Worm (Caenorhabditis elegans) whole organism, L4 larva: ENCODE data around the gene irk-2.

Experiments used
- F26F4.8 ChIP-seq: fragments of 200-800 bp; sonication (Bioruptor generic); conservative IDR thresholded peaks from 2 replicates; pipeline ENCODE4 v1.3.6; 2022; ENCODE audit warnings: missing genetic modification characterization, missing compliant biosample characterization
- R02D3.7 ChIP-seq: fragments of 150-350 bp; sonication (generic microtip); optimal IDR thresholded peaks from 3 replicates; lab custom pipeline; 2014; ENCODE audit warnings: missing biosample characterization, missing genetic modification characterization
- T20F7.1 ChIP-seq: fragments of 200-800 bp; sonication (Bioruptor generic); optimal IDR thresholded peaks from 2 replicates; lab custom pipeline; 2018; ENCODE audit warnings: mild to moderate bottlenecking, missing genetic modification characterization, missing compliant biosample characterization
- Y105C5A.15 ChIP-seq: fragments of 200-800 bp; sonication (Bioruptor generic); IDR thresholded peaks from 2 replicates; pipeline ENCODE4 v1.3.6; 2022; ENCODE audit warnings: missing genetic modification characterization, missing compliant biosample characterization
- Y48G9A.11 ChIP-seq: fragments of 200-800 bp; sonication (Bioruptor generic); IDR thresholded peaks from 2 replicates; pipeline ENCODE4 v1.3.6; 2022; ENCODE audit warnings: missing genetic modification reagents, missing genetic modification characterization, missing compliant biosample characterization
- Y5F2A.4 ChIP-seq: fragments of 200-800 bp; sonication (Bioruptor generic); optimal IDR thresholded peaks from 2 replicates; lab custom pipeline; 2018; ENCODE audit warnings: mild to moderate bottlenecking, missing genetic modification characterization, missing compliant biosample characterization
- attf-4 ChIP-seq: sonication (generic microtip); optimal IDR thresholded peaks from 3 replicates; lab custom pipeline; 2017; ENCODE audit warnings: missing biosample characterization, missing genetic modification characterization
- cey-2 ChIP-seq: sonication (generic microtip); optimal IDR thresholded peaks from 3 replicates; lab custom pipeline; 2017; ENCODE audit warnings: missing genetic modification characterization, mild to moderate bottlenecking, missing compliant biosample characterization, antibody characterized with exemption, borderline replicate concordance; ENCODE audit not compliant: insufficient read depth
- ctbp-1 ChIP-seq: fragments of 200-800 bp; sonication (Bioruptor generic); IDR thresholded peaks from 2 replicates; pipeline ENCODE4 v1.3.6; 2022; ENCODE audit warnings: missing genetic modification reagents, missing genetic modification characterization, missing compliant biosample characterization
- daf-12 ChIP-seq: fragments of 150-350 bp; optimal IDR thresholded peaks from 2 replicates; lab custom pipeline; 2014; ENCODE audit warnings: missing biosample characterization, missing genetic modification reagents, missing genetic modification characterization
- dmd-9 ChIP-seq: fragments of 200-800 bp; sonication (Bioruptor generic); IDR thresholded peaks from 2 replicates; pipeline ENCODE4 v1.3.6; 2022; ENCODE audit warnings: missing genetic modification reagents, missing genetic modification characterization, missing compliant biosample characterization
- duxl-1 ChIP-seq: sonication (generic microtip); optimal IDR thresholded peaks from 2 replicates; lab custom pipeline; 2016; ENCODE audit warnings: mild to moderate bottlenecking, missing genetic modification characterization, moderate library complexity, missing compliant biosample characterization; ENCODE audit not compliant: poor library complexity
- fkh-10 ChIP-seq: fragments of 150-350 bp; optimal IDR thresholded peaks from 2 replicates; lab custom pipeline; 2014; ENCODE audit warnings: missing biosample characterization, missing genetic modification reagents, missing genetic modification characterization
- fos-1 ChIP-seq: fragments of 150-350 bp; optimal IDR thresholded peaks from 2 replicates; lab custom pipeline; 2014; ENCODE audit warnings: missing biosample characterization, missing genetic modification characterization
- gei-8 ChIP-seq: fragments of 200-800 bp; sonication (Bioruptor generic); optimal IDR thresholded peaks from 2 replicates; lab custom pipeline; 2018; ENCODE audit warnings: mild to moderate bottlenecking, missing genetic modification characterization, missing compliant biosample characterization
- hif-1 ChIP-seq, 2 experiments: sonication (generic microtip); optimal IDR thresholded peaks; 2 replicates each; lab custom pipeline; 2016 to 2017; ENCODE audit warnings: missing compliant biosample characterization in 2 of 2, missing genetic modification characterization in 2 of 2, missing genetic modification reagents in 2 of 2, missing genotype in 2 of 2, mild to moderate bottlenecking in 1 of 2
- hmg-1.1 ChIP-seq: fragments of 200-800 bp; sonication (Bioruptor generic); IDR thresholded peaks from 2 replicates; pipeline ENCODE4 v1.3.6; 2022; ENCODE audit warnings: missing genetic modification reagents, missing genetic modification characterization, missing compliant biosample characterization
- jun-1 ChIP-seq: fragments of 150-350 bp; optimal IDR thresholded peaks from 2 replicates; lab custom pipeline; 2014; ENCODE audit warnings: missing biosample characterization, missing genetic modification reagents, missing genetic modification characterization
- lim-7 ChIP-seq: fragments of 200-800 bp; sonication (Bioruptor generic); IDR thresholded peaks from 2 replicates; pipeline ENCODE4 v1.3.6; 2022; ENCODE audit warnings: missing genetic modification characterization, missing compliant biosample characterization
- lin-29 ChIP-seq: fragments of 200-800 bp; sonication (Bioruptor generic); IDR thresholded peaks from 2 replicates; pipeline ENCODE4 v1.3.6; 2022; ENCODE audit warnings: missing genetic modification reagents, missing genetic modification characterization, missing compliant biosample characterization
- lir-3 ChIP-seq: sonication (generic microtip); optimal IDR thresholded peaks from 2 replicates; lab custom pipeline; 2016; ENCODE audit warnings: mild to moderate bottlenecking, missing genetic modification characterization, missing compliant biosample characterization
- madf-9 ChIP-seq: fragments of 200-800 bp; sonication (Bioruptor generic); conservative IDR thresholded peaks from 2 replicates; pipeline ENCODE4 v1.3.6; 2022; ENCODE audit warnings: missing genetic modification reagents, missing genetic modification characterization, missing compliant biosample characterization
- mes-2 ChIP-seq: sonication (generic microtip); optimal IDR thresholded peaks from 2 replicates; lab custom pipeline; 2016; ENCODE audit warnings: missing genotype, mild to moderate bottlenecking, missing genetic modification characterization, missing compliant biosample characterization; ENCODE audit not compliant: poor library complexity, severe bottlenecking
- mxl-2 ChIP-seq: fragments of 200-800 bp; sonication (Bioruptor generic); conservative IDR thresholded peaks from 2 replicates; pipeline ENCODE4 v1.3.6; 2022; ENCODE audit warnings: missing genetic modification reagents, missing genetic modification characterization, missing compliant biosample characterization
- nhr-237 ChIP-seq: sonication (generic microtip); optimal IDR thresholded peaks from 2 replicates; lab custom pipeline; 2017; ENCODE audit warnings: missing biosample characterization, missing genetic modification characterization
- nhr-25 ChIP-seq: sonication (generic microtip); optimal IDR thresholded peaks from 2 replicates; lab custom pipeline; 2017; ENCODE audit warnings: missing genetic modification characterization, mild to moderate bottlenecking, missing compliant biosample characterization, antibody characterized with exemption, moderate library complexity, borderline replicate concordance; ENCODE audit not compliant: insufficient read depth
- nhr-28 ChIP-seq: fragments of 150-350 bp; optimal IDR thresholded peaks from 2 replicates; lab custom pipeline; 2014; ENCODE audit warnings: missing biosample characterization, missing genetic modification characterization
- nhr-48 ChIP-seq: sonication (generic microtip); optimal IDR thresholded peaks from 2 replicates; lab custom pipeline; 2016; ENCODE audit warnings: mild to moderate bottlenecking, missing genetic modification characterization, missing compliant biosample characterization
- nhr-6 ChIP-seq: fragments of 150-350 bp; optimal IDR thresholded peaks from 2 replicates; lab custom pipeline; 2014; ENCODE audit warnings: missing biosample characterization, missing genetic modification characterization
- nhr-77 ChIP-seq: fragments of 150-350 bp; optimal IDR thresholded peaks from 2 replicates; lab custom pipeline; 2014; ENCODE audit warnings: missing biosample characterization, missing genetic modification characterization
- pha-4 ChIP-seq, 2 experiments: fragments of 150-350 bp in 1 of 2; fragments of 200-800 bp in 1 of 2; sonication (Bioruptor generic) in 1 of 2; IDR thresholded peaks in 1 of 2; optimal IDR thresholded peaks in 1 of 2; 2 replicates each; pipeline versions ENCODE4 v1.3.6 to Lab custom; 2014 to 2022; ENCODE audit warnings: missing genetic modification characterization in 2 of 2, missing genetic modification reagents in 2 of 2, missing biosample characterization in 1 of 2, missing compliant biosample characterization in 1 of 2
- php-3 ChIP-seq: fragments of 200-800 bp; sonication (Bioruptor generic); IDR thresholded peaks from 2 replicates; pipeline ENCODE4 v1.3.6; 2022; ENCODE audit warnings: missing genetic modification reagents, missing genetic modification characterization, missing compliant biosample characterization
- pqm-1 ChIP-seq: sonication (generic microtip); optimal IDR thresholded peaks from 2 replicates; lab custom pipeline; 2017; ENCODE audit warnings: missing biosample characterization, missing genetic modification characterization
- sdz-12 ChIP-seq: fragments of 200-800 bp; sonication (Bioruptor generic); optimal IDR thresholded peaks from 2 replicates; lab custom pipeline; 2018; ENCODE audit warnings: mild to moderate bottlenecking, missing genetic modification characterization, missing compliant biosample characterization
- skn-1 ChIP-seq: fragments of 150-350 bp; optimal IDR thresholded peaks from 2 replicates; lab custom pipeline; 2014; ENCODE audit warnings: missing biosample characterization, missing genetic modification characterization
- snpc-4 ChIP-seq: fragments of 150-350 bp; optimal IDR thresholded peaks from 2 replicates; lab custom pipeline; 2014; ENCODE audit warnings: missing biosample characterization, missing genetic modification characterization
- spr-1 ChIP-seq: sonication (generic microtip); optimal IDR thresholded peaks from 2 replicates; lab custom pipeline; 2016; ENCODE audit warnings: mild to moderate bottlenecking, missing genetic modification characterization, missing compliant biosample characterization
- tag-97 ChIP-seq: fragments of 200-800 bp; sonication (Bioruptor generic); IDR thresholded peaks from 2 replicates; pipeline ENCODE4 v1.3.6; 2022; ENCODE audit warnings: missing genetic modification characterization, missing compliant biosample characterization
- unc-130 ChIP-seq: sonication (generic microtip); optimal IDR thresholded peaks from 2 replicates; lab custom pipeline; 2016; ENCODE audit warnings: missing genetic modification reagents, missing genetic modification characterization, missing compliant biosample characterization
- vab-7 ChIP-seq: fragments of 200-800 bp; sonication (Bioruptor generic); IDR thresholded peaks from 2 replicates; pipeline ENCODE4 v1.3.6; 2022; ENCODE audit warnings: missing genetic modification reagents, missing genetic modification characterization, missing compliant biosample characterization
- zfp-2 ChIP-seq: sonication (generic microtip); optimal IDR thresholded peaks from 2 replicates; lab custom pipeline; 2016; ENCODE audit warnings: mild to moderate bottlenecking, missing genetic modification characterization, missing compliant biosample characterization
- zfp-3 ChIP-seq: fragments of 200-800 bp; sonication (Bioruptor generic); conservative IDR thresholded peaks from 2 replicates; pipeline ENCODE4 v1.3.6; 2022; ENCODE audit warnings: missing genetic modification reagents, missing genetic modification characterization, missing compliant biosample characterization
- ztf-11 ChIP-seq: fragments of 150-350 bp; optimal IDR thresholded peaks from 2 replicates; lab custom pipeline; 2014; ENCODE audit warnings: missing biosample characterization, missing genetic modification characterization

irk-2 gene

DNA sequence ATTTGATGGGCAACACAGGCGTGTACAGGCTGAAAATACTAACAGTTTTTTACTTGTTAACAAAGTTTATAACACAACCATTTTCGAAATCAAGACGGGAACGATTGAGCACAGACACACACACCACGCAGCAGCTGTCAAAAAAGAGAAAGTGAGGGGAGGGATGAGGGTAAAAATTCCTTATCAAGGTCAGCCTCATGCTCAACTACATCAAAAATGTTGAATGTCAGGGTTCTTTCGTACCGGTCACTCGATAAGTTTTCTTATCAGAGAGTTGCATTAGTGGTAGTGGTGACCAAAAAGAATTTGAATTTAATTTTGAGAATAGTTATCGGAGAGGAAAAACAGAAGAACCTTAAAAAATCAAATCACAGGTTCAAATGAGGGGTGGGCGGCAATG, 43.7 kb downstream of the irk-2 start, which contains the start of gene T19D7.6 (continued):
- no peak for TF ChIP-seq cey-2
- no peak for TF ChIP-seq zfp-2 (tag; lab: Kevin White, UChicago)
- TF ChIP-seq spr-1 (tag; lab: Kevin White, UChicago), result no peak
- no peak for TF ChIP-seq nhr-25 (tag; lab: Kevin White, UChicago)
- TF ChIP-seq duxl-1 (tag; lab: Kevin White, UChicago), result no peak
- no peak for TF ChIP-seq zfp-3 (GFP tag; lab: Robert Waterston, UW)
- TF ChIP-seq hif-1 (tag; optimal IDR thresholded peaks at IDR 0.05; lab: Kevin White, UChicago), result no peak
- no peak for TF ChIP-seq gei-8
- no peak for TF ChIP-seq vab-7 (GFP tag; lab: Robert Waterston, UW)
- no peak for TF ChIP-seq daf-12 (tag; lab: Kevin White, UChicago)
- TF ChIP-seq pqm-1, result peak; percentile 43
- TF ChIP-seq hmg-1.1 (GFP tag; lab: Robert Waterston, UW), result no peak
- peak; percentile 76 for TF ChIP-seq nhr-28
- no peak for TF ChIP-seq tag-97
- TF ChIP-seq lim-7, result no peak
- TF ChIP-seq ctbp-1 (GFP tag; lab: Robert Waterston, UW), result no peak
- no peak for TF ChIP-seq F26F4.8 (GFP tag; lab: Robert Waterston, UW)
- TF ChIP-seq R02D3.7 (tag; lab: Kevin White, UChicago), result no peak
- TF ChIP-seq sdz-12 (GFP tag; lab: Kevin White, UChicago), result no peak
- no peak for TF ChIP-seq php-3
- no peak for TF ChIP-seq skn-1
- no peak for TF ChIP-seq nhr-237 (tag; lab: Kevin White, UChicago)
- no peak for TF ChIP-seq fos-1 (tag; lab: Kevin White, UChicago)
- no peak for TF ChIP-seq fkh-10
- TF ChIP-seq Y48G9A.11 (GFP tag; lab: Robert Waterston, UW), result no peak
- no peak for TF ChIP-seq unc-130 (GFP tag; lab: Kevin White, UChicago)
- TF ChIP-seq mxl-2 (GFP tag; lab: Robert Waterston, UW), result no peak
- peak; percentile 10 for TF ChIP-seq nhr-6 (tag; lab: Kevin White, UChicago)
- no peak for TF ChIP-seq jun-1
- no peak for TF ChIP-seq pha-4 (GFP tag; IDR thresholded peaks at IDR 0.05; lab: Robert Waterston, UW)
- no peak for TF ChIP-seq pha-4 (tag; optimal IDR thresholded peaks at IDR 0.05; lab: Kevin White, UChicago)
- TF ChIP-seq ztf-11, result no peak
- TF ChIP-seq dmd-9 (GFP tag; lab: Robert Waterston, UW), result no peak
- TF ChIP-seq lir-3 (tag; lab: Kevin White, UChicago), result no peak
- no peak for TF ChIP-seq T20F7.1 (GFP tag; lab: Kevin White, UChicago)
- TF ChIP-seq mes-2, result no peak
- no peak for TF ChIP-seq nhr-77
- no peak for TF ChIP-seq lin-29 (GFP tag; lab: Robert Waterston, UW)
- TF ChIP-seq snpc-4 (tag; lab: Kevin White, UChicago), result no peak
- TF ChIP-seq attf-4, result no peak
- no peak for TF ChIP-seq Y105C5A.15 (GFP tag; lab: Robert Waterston, UW)
- TF ChIP-seq madf-9 (GFP tag; lab: Robert Waterston, UW), result no peak
- TF ChIP-seq nhr-48 (tag; lab: Kevin White, UChicago), result peak; percentile 57
- no peak for TF ChIP-seq Y5F2A.4
- TF ChIP-seq, all 104 proteins: peak for 10
